Worm (Caenorhabditis elegans): ENCODE data around the gene tba-4.
A peak's percentile ranks its signal among the peaks of the same experiment; 100 is the strongest.

The tba-4 gene

DNA sequence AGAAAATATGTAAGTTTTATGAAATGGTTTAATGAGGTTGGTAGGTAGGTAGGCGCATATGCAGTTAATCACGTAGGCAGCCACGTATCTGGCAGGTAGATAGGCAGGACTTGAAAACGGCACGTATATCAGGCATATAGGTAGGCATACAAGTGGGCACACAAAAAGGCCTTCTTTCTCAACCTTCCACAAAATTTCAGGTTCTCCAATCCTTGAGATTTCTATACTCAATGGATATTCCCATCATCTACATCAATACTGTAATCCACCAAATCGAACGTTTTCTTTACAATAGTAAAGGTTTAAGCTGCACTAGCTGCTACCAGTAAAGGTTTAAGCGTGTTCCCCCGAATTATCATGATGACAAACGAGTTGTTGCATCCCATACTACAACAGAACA, 13.8 kb downstream of the tba-4 start (continued):
- peak; percentile 9; the same call in 1 of the 2 replicates for TF ChIP-seq madf-8 (GFP tag; conservative IDR thresholded peaks at IDR 0.05)
- peak; percentile 13; the same call in 1 of the 2 replicates for TF ChIP-seq rcor-1 (GFP tag; IDR thresholded peaks at IDR 0.05)
- peak; percentile 19 for TF ChIP-seq xnd-1 (tag; optimal IDR thresholded peaks at IDR 0.05)
- peak; percentile 20; the same call in 1 of the 2 replicates for TF ChIP-seq Y53G8AR.9 (GFP tag; conservative IDR thresholded peaks at IDR 0.05)

- TF ChIP-seq ceh-91 (GFP tag; IDR thresholded peaks at IDR 0.05), result peak; percentile 35; the same call in 1 of the 2 replicates
- TF ChIP-seq F33H1.4 (GFP tag; IDR thresholded peaks at IDR 0.05), result peak; percentile 49
- TF ChIP-seq ztf-28 (GFP tag; IDR thresholded peaks at IDR 0.05), result 0 out of 2 replicates have a peak, but pooled peaks have one; percentile 58
- peak; percentile 91 for TF ChIP-seq hsf-1 (GFP tag; IDR thresholded peaks at IDR 0.05)
- TF ChIP-seq madf-3 (GFP tag; IDR thresholded peaks at IDR 0.05), result peak; percentile 78; the same call in 1 of the 2 replicates
- peak; percentile 57 for TF ChIP-seq madf-8 (GFP tag; conservative IDR thresholded peaks at IDR 0.05)
- 0 out of 2 replicates have a peak, but pooled peaks have one; percentile 70 for TF ChIP-seq F37B4.10 (GFP tag; IDR thresholded peaks at IDR 0.05)
- peak; percentile 45; the same call in 1 of the 2 replicates for TF ChIP-seq mcd-1 (GFP tag; IDR thresholded peaks at IDR 0.05)
- TF ChIP-seq egrh-3 (GFP tag; IDR thresholded peaks at IDR 0.05), result peak; percentile 98
- TF ChIP-seq ceh-40 (GFP tag; IDR thresholded peaks at IDR 0.05), result 0 out of 2 replicates have a peak, but pooled peaks have one; percentile 13
- TF ChIP-seq madf-6 (GFP tag; IDR thresholded peaks at IDR 0.05), result peak; percentile 64
- peak; percentile 22; the same call in 1 of the 2 replicates for TF ChIP-seq ceh-100 (GFP tag; IDR thresholded peaks at IDR 0.05)
- TF ChIP-seq dox-1 (GFP tag; IDR thresholded peaks at IDR 0.05), result peak; percentile 52; the same call in 1 of the 2 replicates
These were observed 14.2 kb downstream of the tba-4 start for ce11 chrII:10932725-10933124.

ce11 chrII:10933948-10934722, 15.6 kb downstream of the tba-4 start:
- TF ChIP-seq K11D2.4 (GFP tag; IDR thresholded peaks at IDR 0.05) (no peak), ceh-58 (GFP tag; IDR thresholded peaks at IDR 0.05) (peak; percentile 2; the same call in 1 of the 2 replicates), lin-35 (GFP tag; optimal IDR thresholded peaks at IDR 0.05) (no peak), pbrm-1 (GFP tag; IDR thresholded peaks at IDR 0.05) (peak; percentile 74; the same call in 1 of the 2 replicates), Y95B8A.8 (GFP tag; IDR thresholded peaks at IDR 0.05) (0 out of 2 replicates have a peak, but pooled peaks have one; percentile 3), T07F8.4 (tag; optimal IDR thresholded peaks at IDR 0.05) (no peak), Y67H2A.10 (GFP tag; conservative IDR thresholded peaks at IDR 0.05) (no peak), hlh-12 (tag; optimal IDR thresholded peaks at IDR 0.05) (no peak), let-607 (tag; optimal IDR thresholded peaks at IDR 0.05) (no peak), F10E7.11 (tag; optimal IDR thresholded peaks at IDR 0.05) (no peak), cebp-1 (GFP tag; IDR thresholded peaks at IDR 0.05) (no peak), cebp-1 (tag; optimal IDR thresholded peaks at IDR 0.05) (no peak), lin-54 (GFP tag; optimal IDR thresholded peaks at IDR 0.05) (peak; percentile 22), lin-26 (GFP tag; IDR thresholded peaks at IDR 0.05) (peak; percentile 65; the same call in 1 of the 2 replicates), rpc-1 (optimal IDR thresholded peaks at IDR 0.05) (no peak), rpc-1 (tag; optimal IDR thresholded peaks at IDR 0.05) (no peak), egl-18 (GFP tag; IDR thresholded peaks at IDR 0.05) (peak; percentile 27; the same call in 1 of the 2 replicates), F33H1.4 (GFP tag; IDR thresholded peaks at IDR 0.05) (peak; percentile 33), lsl-1 (GFP tag; optimal IDR thresholded peaks at IDR 0.05) (peak; percentile 26), nfyb-1 (GFP tag; IDR thresholded peaks at IDR 0.05) (no peak), aptf-2 (GFP tag; conservative IDR thresholded peaks at IDR 0.05) (no peak), dpff-1 (tag; optimal IDR thresholded peaks at IDR 0.05) (peak; percentile 56), D2030.7 (GFP tag; IDR thresholded peaks at IDR 0.05) (no peak; the same call in none of the 2 replicates), madf-6 (GFP tag; IDR thresholded peaks at IDR 0.05) (peak; percentile 70), mes-4 (tag; optimal IDR thresholded peaks at IDR 0.05) (no peak), let-526 (GFP tag; IDR thresholded peaks at IDR 0.05) (no peak), B0336.3 (GFP tag; IDR thresholded peaks at IDR 0.05) (peak; percentile 54), dpl-1 (GFP tag; optimal IDR thresholded peaks at IDR 0.05) (no peak), lag-1 (GFP tag; IDR thresholded peaks at IDR 0.05) (no peak), lsy-27 (tag; optimal IDR thresholded peaks at IDR 0.05; ENCODE audit: borderline replicate concordance, insufficient read depth) (no peak)
